Worm (Caenorhabditis elegans) whole organism, L1 larva: ENCODE data around the gene emb-1.

Experiments used
- C16A3.4 ChIP-seq: fragments of 150-350 bp; optimal IDR thresholded peaks from 2 replicates; lab custom pipeline; 2014; ENCODE audit warnings: missing biosample characterization, missing genetic modification characterization
- C34B4.2 ChIP-seq: sonication (generic microtip); optimal IDR thresholded peaks from 2 replicates; lab custom pipeline; 2017; ENCODE audit warnings: mild to moderate bottlenecking, missing genetic modification characterization, missing compliant biosample characterization
- alr-1 ChIP-seq: fragments of 200-800 bp; sonication (Bioruptor generic); optimal IDR thresholded peaks from 2 replicates; lab custom pipeline; 2018; ENCODE audit warnings: borderline replicate concordance, mild to moderate bottlenecking, missing genetic modification characterization, missing compliant biosample characterization
- blmp-1 ChIP-seq: fragments of 150-350 bp; optimal IDR thresholded peaks from 2 replicates; lab custom pipeline; 2014; ENCODE audit warnings: missing biosample characterization, missing genetic modification characterization
- ceh-82 ChIP-seq, 3 experiments: fragments of 150-350 bp in 1 of 3; sonication (generic microtip) in 2 of 3; optimal IDR thresholded peaks; 2 replicates each; lab custom pipeline; 2014 to 2017; ENCODE audit warnings: missing biosample characterization in 3 of 3, missing genetic modification characterization in 3 of 3
- dpl-1 ChIP-seq, 3 experiments: fragments of 150-350 bp in 2 of 3; sonication (generic microtip) in 1 of 3; optimal IDR thresholded peaks; 2 replicates each; lab custom pipeline; 2014 to 2017; ENCODE audit warnings: missing biosample characterization in 3 of 3, missing genetic modification characterization in 3 of 3, missing genetic modification reagents in 3 of 3
- efl-3 ChIP-seq: fragments of 200-800 bp; sonication (Bioruptor generic); optimal IDR thresholded peaks from 2 replicates; lab custom pipeline; 2018; ENCODE audit warnings: mild to moderate bottlenecking, missing genetic modification characterization, missing compliant biosample characterization
- egl-13 ChIP-seq: sonication (generic microtip); optimal IDR thresholded peaks from 2 replicates; lab custom pipeline; 2016; ENCODE audit warnings: missing genotype, missing genetic modification reagents, missing genetic modification characterization, missing compliant biosample characterization
- elt-2 ChIP-seq: sonication (generic microtip); optimal IDR thresholded peaks from 2 replicates; lab custom pipeline; 2016; ENCODE audit warnings: missing genetic modification characterization, mild to moderate bottlenecking, inconsistent platforms, missing compliant biosample characterization, missing genetic modification reagents
- elt-3 ChIP-seq, 6 experiments: fragments of 150-350 bp in 1 of 6; sonication (generic microtip); optimal IDR thresholded peaks; 2 replicates each; lab custom pipeline; 2017 to 2018; ENCODE audit warnings: missing biosample characterization in 6 of 6, missing genetic modification characterization in 6 of 6, inconsistent platforms in 1 of 6
- fkh-10 ChIP-seq: sonication (generic microtip); optimal IDR thresholded peaks from 2 replicates; lab custom pipeline; 2017; ENCODE audit warnings: missing biosample characterization, missing genetic modification reagents, missing genetic modification characterization
- fkh-4 ChIP-seq: sonication (generic microtip); optimal IDR thresholded peaks from 2 replicates; lab custom pipeline; 2016; ENCODE audit warnings: missing compliant biosample characterization, missing genetic modification characterization, borderline replicate concordance
- fos-1 ChIP-seq: fragments of 150-350 bp; optimal IDR thresholded peaks from 2 replicates; lab custom pipeline; 2014; ENCODE audit warnings: missing biosample characterization, missing genetic modification characterization
- grh-1 ChIP-seq: fragments of 200-800 bp; sonication (Bioruptor generic); IDR thresholded peaks from 2 replicates; pipeline ENCODE4 v1.3.6; 2022; ENCODE audit warnings: missing genetic modification reagents, missing genetic modification characterization, missing compliant biosample characterization
- hlh-17 ChIP-seq: fragments of 200-800 bp; sonication (Bioruptor generic); optimal IDR thresholded peaks from 2 replicates; lab custom pipeline; 2018; ENCODE audit warnings: missing genetic modification characterization, mild to moderate bottlenecking, missing compliant biosample characterization, moderate library complexity, borderline replicate concordance
- hpl-2 ChIP-seq: fragments of 150-350 bp; optimal IDR thresholded peaks from 2 replicates; lab custom pipeline; 2014; ENCODE audit warnings: missing biosample characterization, missing genetic modification reagents, missing genetic modification characterization
- isw-1 ChIP-seq: fragments of 200-800 bp; sonication (Bioruptor generic); IDR thresholded peaks from 2 replicates; pipeline ENCODE4 v1.3.6; 2022; ENCODE audit warnings: missing genetic modification characterization, missing compliant biosample characterization
- lin-35 ChIP-seq, 2 experiments: fragments of 150-350 bp; optimal IDR thresholded peaks; 2 replicates each; lab custom pipeline; 2014; ENCODE audit warnings: missing biosample characterization in 2 of 2, missing genetic modification characterization in 2 of 2, missing genetic modification reagents in 2 of 2
- lin-39 ChIP-seq: fragments of 150-350 bp; optimal IDR thresholded peaks from 2 replicates; lab custom pipeline; 2014; ENCODE audit warnings: missing biosample characterization, missing genetic modification reagents, missing genetic modification characterization
- lsy-2 ChIP-seq, 2 experiments: fragments of 150-350 bp; optimal IDR thresholded peaks; 2 replicates each; lab custom pipeline; 2014; ENCODE audit warnings: missing biosample characterization in 2 of 2, missing genetic modification characterization in 2 of 2
- mab-9 ChIP-seq: fragments of 200-800 bp; sonication (Bioruptor generic); IDR thresholded peaks from 2 replicates; pipeline ENCODE4 v1.3.6; 2022; ENCODE audit warnings: missing genetic modification reagents, missing genetic modification characterization, missing compliant biosample characterization
- mef-2 ChIP-seq: fragments of 150-350 bp; optimal IDR thresholded peaks from 2 replicates; lab custom pipeline; 2014; ENCODE audit warnings: missing biosample characterization, missing genetic modification characterization
- mep-1 ChIP-seq: fragments of 150-350 bp; optimal IDR thresholded peaks from 2 replicates; lab custom pipeline; 2014; ENCODE audit warnings: missing biosample characterization, missing genetic modification characterization
- nhr-20 ChIP-seq: sonication (generic microtip); optimal IDR thresholded peaks from 2 replicates; lab custom pipeline; 2016; ENCODE audit warnings: mild to moderate bottlenecking, missing genetic modification characterization, missing compliant biosample characterization
- nhr-71 ChIP-seq: sonication (generic microtip); optimal IDR thresholded peaks from 2 replicates; lab custom pipeline; 2016; ENCODE audit warnings: mild to moderate bottlenecking, missing genetic modification characterization, moderate library complexity, missing compliant biosample characterization
- nhr-76 ChIP-seq: sonication (generic microtip); optimal IDR thresholded peaks from 2 replicates; lab custom pipeline; 2017; ENCODE audit warnings: missing biosample characterization, missing genetic modification characterization
- nhr-84 ChIP-seq: sonication (generic microtip); optimal IDR thresholded peaks from 2 replicates; lab custom pipeline; 2017; ENCODE audit warnings: missing biosample characterization, missing genetic modification characterization
- nhr-85 ChIP-seq: sonication (generic microtip); peaks from one replicate; lab custom pipeline; 2016; ENCODE audit warnings: missing genetic modification characterization, inconsistent platforms, missing compliant biosample characterization
- nhr-90 ChIP-seq: sonication (generic microtip); optimal IDR thresholded peaks from 2 replicates; lab custom pipeline; 2016; ENCODE audit warnings: mild to moderate bottlenecking, missing genetic modification characterization, missing compliant biosample characterization; ENCODE audit not compliant: poor library complexity
- pqm-1 ChIP-seq: sonication (generic microtip); optimal IDR thresholded peaks from 3 replicates; lab custom pipeline; 2017; ENCODE audit warnings: missing biosample characterization, missing genetic modification characterization
- rnt-1 ChIP-seq: sonication (generic microtip); optimal IDR thresholded peaks from 2 replicates; lab custom pipeline; 2016; ENCODE audit warnings: mild to moderate bottlenecking, missing genetic modification characterization, moderate library complexity, missing compliant biosample characterization
- snu-23 ChIP-seq: sonication (generic microtip); optimal IDR thresholded peaks from 2 replicates; lab custom pipeline; 2016; ENCODE audit warnings: missing genetic modification characterization, missing compliant biosample characterization
- sptf-1 ChIP-seq: fragments of 150-350 bp; optimal IDR thresholded peaks from 2 replicates; lab custom pipeline; 2014; ENCODE audit warnings: missing biosample characterization, missing genetic modification characterization
- sup-37 ChIP-seq: fragments of 200-800 bp; sonication (Bioruptor generic); optimal IDR thresholded peaks from 2 replicates; lab custom pipeline; 2018; ENCODE audit warnings: mild to moderate bottlenecking, missing genetic modification characterization, missing compliant biosample characterization
- tlp-1 ChIP-seq: fragments of 150-350 bp; optimal IDR thresholded peaks from 2 replicates; lab custom pipeline; 2014; ENCODE audit warnings: missing biosample characterization, missing genetic modification characterization
- unc-30 ChIP-seq: sonication (generic microtip); optimal IDR thresholded peaks from 2 replicates; lab custom pipeline; 2017; ENCODE audit warnings: missing biosample characterization, missing genetic modification characterization
- unc-62 ChIP-seq: fragments of 150-350 bp; optimal IDR thresholded peaks from 2 replicates; lab custom pipeline; 2014; ENCODE audit warnings: missing biosample characterization, missing genetic modification reagents, missing genetic modification characterization
- zip-4 ChIP-seq: fragments of 200-800 bp; sonication (Bioruptor generic); optimal IDR thresholded peaks from 2 replicates; lab custom pipeline; 2018; ENCODE audit warnings: mild to moderate bottlenecking, missing genetic modification characterization, moderate library complexity, missing compliant biosample characterization
- ztf-11 ChIP-seq, 2 experiments: sonication (generic microtip); optimal IDR thresholded peaks; 2 replicates each; lab custom pipeline; 2016 to 2017; ENCODE audit warnings: missing genetic modification characterization in 2 of 2, missing biosample characterization in 1 of 2, missing compliant biosample characterization in 1 of 2

emb-1 gene

DNA sequence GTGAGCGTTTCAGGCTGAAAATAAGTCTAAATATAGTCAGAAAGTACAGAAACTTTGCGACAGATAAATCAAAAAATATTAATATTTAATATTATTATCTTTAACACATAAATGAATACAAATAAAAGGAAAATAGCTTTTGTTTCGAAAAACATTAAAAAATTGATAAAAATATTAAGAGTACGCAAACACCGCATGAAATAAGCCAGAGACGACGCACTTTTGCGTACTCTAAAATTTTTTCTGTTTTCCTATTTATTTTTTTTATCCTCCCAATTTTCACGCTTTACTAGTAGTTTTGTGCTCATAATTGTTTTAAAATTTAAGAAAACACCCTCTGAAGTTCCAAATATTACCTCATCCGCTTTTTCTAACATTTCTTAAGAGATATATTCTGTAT is 20.1 kb upstream of the emb-1 start, which contains the start of the genes rbm-42 and grwd-1 (continued):
- TF ChIP-seq hlh-17 (GFP tag; lab: Kevin White, UChicago): no peak
- TF ChIP-seq tlp-1 (tag; lab: Kevin White, UChicago): no peak

DNA sequence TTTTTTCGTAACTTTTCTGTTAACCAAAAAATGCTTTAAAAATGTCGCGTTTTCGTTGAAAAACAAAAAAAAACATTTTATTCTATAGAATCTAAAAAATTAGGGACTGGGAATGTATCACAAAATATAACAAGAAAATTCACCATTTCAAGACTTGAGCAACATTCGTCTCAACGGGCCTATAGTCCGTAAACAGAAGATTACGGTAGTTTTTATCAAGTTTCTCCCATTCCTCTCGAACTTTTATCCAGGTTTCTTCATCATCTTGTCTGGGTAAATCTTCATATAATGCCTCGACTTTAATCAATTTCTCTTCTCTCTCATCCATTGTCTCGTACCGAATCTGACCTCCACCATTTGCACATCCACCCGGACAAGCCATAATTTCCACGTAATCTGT is 17.8 kb upstream of the emb-1 start:
- TF ChIP-seq grh-1 (GFP tag; lab: Robert Waterston, UW): no peak
- TF ChIP-seq alr-1 (tag; lab: Kevin White, UChicago): no peak
- no peak for TF ChIP-seq hpl-2 (GFP tag; lab: Kevin White, UChicago)
- no peak for TF ChIP-seq elt-2 (tag; lab: Kevin White, UChicago)
- no peak for TF ChIP-seq sup-37 (GFP tag; lab: Kevin White, UChicago)
- TF ChIP-seq elt-3 (tag; optimal IDR thresholded peaks at IDR 0.05; lab: Kevin White, UChicago): no peak
- TF ChIP-seq nhr-90 (tag; lab: Kevin White, UChicago): no peak
- no peak for TF ChIP-seq lin-35 (GFP tag; optimal IDR thresholded peaks at IDR 0.05; lab: Kevin White, UChicago)
- TF ChIP-seq fkh-4 (tag; lab: Kevin White, UChicago): no peak

DNA sequence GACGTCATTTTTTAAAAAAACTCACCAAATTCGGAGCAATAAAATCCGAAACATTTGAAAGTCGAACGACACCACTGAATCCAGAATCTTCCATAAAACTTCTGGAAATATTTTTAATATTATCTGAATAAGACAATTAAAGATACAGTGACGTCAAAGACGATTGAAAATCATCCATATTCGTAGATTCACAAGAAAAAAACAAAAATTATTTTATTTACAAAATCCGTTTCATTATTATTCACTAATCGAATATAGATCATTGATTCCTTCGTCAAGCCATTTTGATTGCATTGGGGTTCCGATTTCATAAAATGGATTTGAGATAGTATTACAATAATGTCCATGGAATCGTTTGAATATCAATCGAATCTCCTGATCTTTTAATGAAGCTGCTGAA is 14.6 kb upstream of the emb-1 start, which contains the start of gene oxy-4:
Gene oxy-4, minus strand, starts transcription at position 101 of the 400 bp plus-strand sequence.
- TF ChIP-seq nhr-71: no peak
- no peak for TF ChIP-seq rnt-1 (tag; lab: Kevin White, UChicago)
- no peak for TF ChIP-seq hpl-2 (GFP tag; lab: Kevin White, UChicago)
- TF ChIP-seq efl-3 (GFP tag; lab: Kevin White, UChicago): no peak
- TF ChIP-seq ztf-11 (tag; optimal IDR thresholded peaks at IDR 0.05; lab: Kevin White, UChicago): no peak
- TF ChIP-seq egl-13 (tag; lab: Kevin White, UChicago): no peak
- TF ChIP-seq nhr-84 (tag; lab: Kevin White, UChicago): no peak
- TF ChIP-seq isw-1 (GFP tag; lab: Robert Waterston, UW): no peak
- no peak for TF ChIP-seq tlp-1 (tag; lab: Kevin White, UChicago)
- TF ChIP-seq blmp-1 (tag; lab: Kevin White, UChicago): no peak

DNA sequence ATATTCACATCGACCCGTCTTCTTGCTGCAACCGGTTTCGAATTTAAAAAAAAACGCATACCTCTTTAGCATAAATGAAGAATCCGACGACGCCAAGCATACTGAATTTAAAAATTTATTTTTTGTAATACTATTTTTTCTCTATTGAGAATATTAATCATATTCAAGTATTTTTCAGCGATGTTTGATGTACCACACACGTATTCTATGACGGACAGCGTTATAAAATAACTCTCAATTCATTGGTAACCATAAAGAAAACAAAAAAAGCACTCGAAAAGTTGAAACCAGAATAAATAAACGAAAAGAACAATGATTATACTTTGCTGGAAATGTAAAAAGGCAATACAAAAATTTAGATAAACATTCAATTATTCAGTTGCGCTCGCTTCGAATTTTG is 13.7 kb upstream of the emb-1 start, which contains the start of gene T10F2.5:
Gene T10F2.5, minus strand, starts transcription at position 101 of the 400 bp plus-strand sequence.
- no peak for TF ChIP-seq unc-62 (GFP tag; lab: Kevin White, UChicago)
- TF ChIP-seq, all 84 proteins: peak for 0

DNA sequence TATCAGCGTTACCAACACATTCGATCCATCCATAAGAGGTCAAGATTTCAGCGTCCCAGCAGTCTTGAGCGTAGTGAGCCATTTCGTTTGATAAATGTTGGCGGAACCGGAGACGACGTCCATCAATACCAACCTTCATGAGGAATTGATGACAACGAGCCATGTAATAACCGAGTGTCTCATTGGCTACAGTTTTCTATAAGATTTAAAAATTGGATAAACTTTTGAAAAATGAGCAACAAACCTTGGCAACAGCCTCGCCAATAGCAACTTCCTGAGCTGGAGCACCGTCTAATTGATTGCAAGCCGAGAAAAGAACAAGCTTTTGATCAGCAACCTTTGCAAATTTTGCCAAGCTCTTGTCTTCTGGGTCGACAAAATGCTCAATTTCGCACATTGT is 12.4 kb upstream of the emb-1 start:
- no peak for TF ChIP-seq mef-2 (tag; lab: Kevin White, UChicago)
- no peak for TF ChIP-seq dpl-1 (GFP tag; optimal IDR thresholded peaks at IDR 0.05; lab: Kevin White, UChicago)
- no peak for TF ChIP-seq grh-1 (GFP tag; lab: Robert Waterston, UW)

DNA sequence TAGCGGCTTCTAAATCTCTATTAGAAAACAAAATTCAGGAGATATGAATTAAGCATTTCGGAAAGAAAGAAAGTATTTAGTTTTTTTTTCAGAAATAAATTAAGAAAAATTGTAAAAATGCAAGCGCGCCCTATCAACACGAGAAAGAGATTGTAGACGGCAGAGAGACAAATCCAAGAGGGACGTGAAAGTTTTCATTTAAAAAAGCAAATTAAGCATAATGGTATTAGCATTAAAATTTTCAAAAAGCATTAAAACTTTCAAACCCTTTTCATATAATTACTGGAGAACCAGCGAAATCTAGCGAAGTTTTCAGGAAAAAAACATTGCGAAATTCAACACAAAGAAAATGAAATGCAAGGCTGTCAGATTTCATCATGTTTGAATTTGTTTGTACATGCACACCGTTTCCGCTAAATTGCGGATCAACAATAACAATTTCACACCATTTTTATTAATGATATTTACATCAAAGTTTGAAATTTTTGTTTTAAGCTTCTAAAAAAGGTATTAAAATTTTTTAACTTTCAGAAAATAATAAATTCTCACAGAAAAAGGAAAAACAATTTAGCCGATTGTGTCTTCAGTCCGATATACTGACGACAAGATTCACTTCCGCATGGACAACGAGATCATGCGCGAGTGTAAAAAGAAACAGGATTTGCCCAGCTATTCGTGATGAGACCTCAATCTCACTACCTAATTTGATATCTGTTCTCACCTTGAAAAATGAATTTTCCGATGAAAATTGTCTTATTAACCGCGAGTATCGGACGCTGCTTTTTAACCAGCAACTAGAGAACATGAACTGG is 10.2 kb upstream of the emb-1 start, which contains the start of gene gars-1:
Gene gars-1, minus strand, starts transcription at position 808 of the 812 bp plus-strand sequence.
- TF ChIP-seq zip-4 (peak; percentile 82), fkh-10 (GFP tag; lab: Kevin White, UChicago) (no peak), dpl-1 (GFP tag; optimal IDR thresholded peaks at IDR 0.05; lab: Kevin White, UChicago) (peak; percentile 6 to 53 (median 7)), snu-23 (GFP tag; lab: Kevin White, UChicago) (no peak), rnt-1 (tag; lab: Kevin White, UChicago) (peak; percentile 15), nhr-85 (peak; percentile 25), lin-39 (tag; lab: Kevin White, UChicago) (no peak), C34B4.2 (tag; lab: Kevin White, UChicago) (no peak), blmp-1 (tag; lab: Kevin White, UChicago) (peak; percentile 70), ceh-82 (tag; optimal IDR thresholded peaks at IDR 0.05; lab: Kevin White, UChicago) (no peak), mab-9 (GFP tag; lab: Robert Waterston, UW) (no peak), tlp-1 (tag; lab: Kevin White, UChicago) (no peak), unc-30 (no peak), nhr-76 (tag; lab: Kevin White, UChicago) (no peak), fos-1 (tag; lab: Kevin White, UChicago) (no peak), C16A3.4 (tag; lab: Kevin White, UChicago) (peak; percentile 25), nhr-71 (peak; percentile 19), pqm-1 (tag; lab: Kevin White, UChicago) (no peak), mep-1 (tag; lab: Kevin White, UChicago) (peak; percentile 7), nhr-20 (peak; percentile 4), sptf-1 (tag; lab: Kevin White, UChicago) (no peak), lsy-2 (tag; optimal IDR thresholded peaks at IDR 0.05; lab: Kevin White, UChicago) (peak in 1 of 2 experiments; percentile 30)
